Worm (Caenorhabditis elegans) whole organism, L1 larva: Measurements from ENCODE around the gene C50E3.5.

Experiments used
- C34B4.2 ChIP-seq: sonication (generic microtip); optimal IDR thresholded peaks from 2 replicates; lab custom pipeline; 2017; ENCODE audit warnings: mild to moderate bottlenecking, missing genetic modification characterization, missing compliant biosample characterization
- F16B12.6 ChIP-seq: fragments of 150-350 bp; optimal IDR thresholded peaks from 2 replicates; lab custom pipeline; 2014; ENCODE audit warnings: missing biosample characterization, missing genetic modification characterization
- Y116A8C.19 ChIP-seq: sonication (generic microtip); optimal IDR thresholded peaks from 2 replicates; lab custom pipeline; 2016; ENCODE audit warnings: missing compliant biosample characterization, missing genetic modification characterization, borderline replicate concordance
- aha-1 ChIP-seq: fragments of 150-350 bp; optimal IDR thresholded peaks from 2 replicates; lab custom pipeline; 2014; ENCODE audit warnings: missing biosample characterization, missing genetic modification characterization
- alr-1 ChIP-seq: fragments of 200-800 bp; sonication (Bioruptor generic); optimal IDR thresholded peaks from 2 replicates; lab custom pipeline; 2018; ENCODE audit warnings: borderline replicate concordance, mild to moderate bottlenecking, missing genetic modification characterization, missing compliant biosample characterization
- blmp-1 ChIP-seq: fragments of 150-350 bp; optimal IDR thresholded peaks from 2 replicates; lab custom pipeline; 2014; ENCODE audit warnings: missing biosample characterization, missing genetic modification characterization
- ceh-88 ChIP-seq: fragments of 200-800 bp; sonication (Bioruptor generic); IDR thresholded peaks from 2 replicates; pipeline ENCODE4 v1.3.6; 2022; ENCODE audit warnings: missing genetic modification characterization, missing compliant biosample characterization
- ceh-90 ChIP-seq: sonication (generic microtip); optimal IDR thresholded peaks from 2 replicates; lab custom pipeline; 2016; ENCODE audit warnings: missing genetic modification characterization, missing compliant biosample characterization
- elt-2 ChIP-seq: sonication (generic microtip); optimal IDR thresholded peaks from 2 replicates; lab custom pipeline; 2016; ENCODE audit warnings: missing genetic modification characterization, mild to moderate bottlenecking, inconsistent platforms, missing compliant biosample characterization, missing genetic modification reagents
- elt-3 ChIP-seq, 6 experiments: fragments of 150-350 bp in 1 of 6; sonication (generic microtip); optimal IDR thresholded peaks; 2 replicates each; lab custom pipeline; 2017 to 2018; ENCODE audit warnings: missing biosample characterization in 6 of 6, missing genetic modification characterization in 6 of 6, inconsistent platforms in 1 of 6
- fkh-10 ChIP-seq: sonication (generic microtip); optimal IDR thresholded peaks from 2 replicates; lab custom pipeline; 2017; ENCODE audit warnings: missing biosample characterization, missing genetic modification reagents, missing genetic modification characterization
- fkh-4 ChIP-seq: sonication (generic microtip); optimal IDR thresholded peaks from 2 replicates; lab custom pipeline; 2016; ENCODE audit warnings: missing compliant biosample characterization, missing genetic modification characterization, borderline replicate concordance
- fkh-8 ChIP-seq: sonication (generic microtip); optimal IDR thresholded peaks from 2 replicates; lab custom pipeline; 2016; ENCODE audit warnings: mild to moderate bottlenecking, missing genetic modification characterization, missing compliant biosample characterization
- grh-1 ChIP-seq: fragments of 200-800 bp; sonication (Bioruptor generic); IDR thresholded peaks from 2 replicates; pipeline ENCODE4 v1.3.6; 2022; ENCODE audit warnings: missing genetic modification reagents, missing genetic modification characterization, missing compliant biosample characterization
- hlh-17 ChIP-seq: fragments of 200-800 bp; sonication (Bioruptor generic); optimal IDR thresholded peaks from 2 replicates; lab custom pipeline; 2018; ENCODE audit warnings: missing genetic modification characterization, mild to moderate bottlenecking, missing compliant biosample characterization, moderate library complexity, borderline replicate concordance
- hlh-4 ChIP-seq: sonication (generic microtip); optimal IDR thresholded peaks from 2 replicates; lab custom pipeline; 2016; ENCODE audit warnings: mild to moderate bottlenecking, missing genetic modification characterization, missing compliant biosample characterization
- irx-1 ChIP-seq: sonication (generic microtip); optimal IDR thresholded peaks from 2 replicates; lab custom pipeline; 2016; ENCODE audit warnings: missing genetic modification characterization, missing compliant biosample characterization
- lin-13 ChIP-seq: fragments of 150-350 bp; optimal IDR thresholded peaks from 2 replicates; lab custom pipeline; 2014; ENCODE audit warnings: missing biosample characterization, missing genetic modification reagents, missing genetic modification characterization
- lin-14 ChIP-seq: fragments of 200-800 bp; sonication (Bioruptor generic); optimal IDR thresholded peaks from 2 replicates; lab custom pipeline; 2018; ENCODE audit warnings: mild to moderate bottlenecking, missing genetic modification characterization, moderate library complexity, missing compliant biosample characterization
- lin-35 ChIP-seq, 2 experiments: fragments of 150-350 bp; optimal IDR thresholded peaks; 2 replicates each; lab custom pipeline; 2014; ENCODE audit warnings: missing biosample characterization in 2 of 2, missing genetic modification characterization in 2 of 2, missing genetic modification reagents in 2 of 2
- lin-39 ChIP-seq: fragments of 150-350 bp; optimal IDR thresholded peaks from 2 replicates; lab custom pipeline; 2014; ENCODE audit warnings: missing biosample characterization, missing genetic modification reagents, missing genetic modification characterization
- lir-3 ChIP-seq: sonication (generic microtip); optimal IDR thresholded peaks from 2 replicates; lab custom pipeline; 2016; ENCODE audit warnings: mild to moderate bottlenecking, missing genetic modification characterization, moderate library complexity, missing compliant biosample characterization; ENCODE audit not compliant: poor library complexity
- lsy-2 ChIP-seq, 2 experiments: fragments of 150-350 bp; optimal IDR thresholded peaks; 2 replicates each; lab custom pipeline; 2014; ENCODE audit warnings: missing biosample characterization in 2 of 2, missing genetic modification characterization in 2 of 2
- mab-9 ChIP-seq: fragments of 200-800 bp; sonication (Bioruptor generic); IDR thresholded peaks from 2 replicates; pipeline ENCODE4 v1.3.6; 2022; ENCODE audit warnings: missing genetic modification reagents, missing genetic modification characterization, missing compliant biosample characterization
- nhr-11 ChIP-seq: fragments of 150-350 bp; optimal IDR thresholded peaks from 2 replicates; lab custom pipeline; 2014; ENCODE audit warnings: missing biosample characterization, missing genetic modification characterization
- nhr-19 ChIP-seq: fragments of 200-800 bp; sonication (Bioruptor generic); conservative IDR thresholded peaks from 2 replicates; pipeline ENCODE4 v1.3.6; 2022; ENCODE audit warnings: missing genetic modification characterization, missing compliant biosample characterization
- nhr-237 ChIP-seq: fragments of 150-350 bp; optimal IDR thresholded peaks from 2 replicates; lab custom pipeline; 2014; ENCODE audit warnings: missing biosample characterization, missing genetic modification characterization
- nhr-71 ChIP-seq: sonication (generic microtip); optimal IDR thresholded peaks from 2 replicates; lab custom pipeline; 2016; ENCODE audit warnings: mild to moderate bottlenecking, missing genetic modification characterization, moderate library complexity, missing compliant biosample characterization
- nhr-76 ChIP-seq: sonication (generic microtip); optimal IDR thresholded peaks from 2 replicates; lab custom pipeline; 2017; ENCODE audit warnings: missing biosample characterization, missing genetic modification characterization
- nhr-77 ChIP-seq: fragments of 150-350 bp; optimal IDR thresholded peaks from 2 replicates; lab custom pipeline; 2014; ENCODE audit warnings: missing biosample characterization, missing genetic modification characterization
- pqm-1 ChIP-seq: sonication (generic microtip); optimal IDR thresholded peaks from 3 replicates; lab custom pipeline; 2017; ENCODE audit warnings: missing biosample characterization, missing genetic modification characterization
- rnt-1 ChIP-seq: sonication (generic microtip); optimal IDR thresholded peaks from 2 replicates; lab custom pipeline; 2016; ENCODE audit warnings: mild to moderate bottlenecking, missing genetic modification characterization, moderate library complexity, missing compliant biosample characterization
- skn-1 ChIP-seq: fragments of 150-350 bp; optimal IDR thresholded peaks from 2 replicates; lab custom pipeline; 2014; ENCODE audit warnings: missing biosample characterization, missing genetic modification characterization
- sox-4 ChIP-seq: sonication (generic microtip); optimal IDR thresholded peaks from 2 replicates; lab custom pipeline; 2016; ENCODE audit warnings: missing genetic modification characterization, missing compliant biosample characterization
- sup-37 ChIP-seq: fragments of 200-800 bp; sonication (Bioruptor generic); optimal IDR thresholded peaks from 2 replicates; lab custom pipeline; 2018; ENCODE audit warnings: mild to moderate bottlenecking, missing genetic modification characterization, missing compliant biosample characterization
- unc-130 ChIP-seq: fragments of 150-350 bp; optimal IDR thresholded peaks from 2 replicates; lab custom pipeline; 2017; ENCODE audit warnings: missing biosample characterization, missing genetic modification characterization, inconsistent platforms
- unc-30 ChIP-seq: sonication (generic microtip); optimal IDR thresholded peaks from 2 replicates; lab custom pipeline; 2017; ENCODE audit warnings: missing biosample characterization, missing genetic modification characterization
- unc-62 ChIP-seq: fragments of 150-350 bp; optimal IDR thresholded peaks from 2 replicates; lab custom pipeline; 2014; ENCODE audit warnings: missing biosample characterization, missing genetic modification reagents, missing genetic modification characterization
- unc-86 ChIP-seq: sonication (generic microtip); optimal IDR thresholded peaks from 2 replicates; lab custom pipeline; 2016; ENCODE audit warnings: missing genetic modification characterization, missing compliant biosample characterization
- ztf-4 ChIP-seq: fragments of 150-350 bp; optimal IDR thresholded peaks from 2 replicates; lab custom pipeline; 2014; ENCODE audit warnings: missing biosample characterization, missing genetic modification characterization

Gene C50E3.5

ce11 chrV:7580378-7580777 is 7.4 kb upstream of the C50E3.5 start, which contains the start of gene ets-6 (continued):
- TF ChIP-seq sox-4 (tag; lab: Kevin White, UChicago) (no peak), nhr-77 (peak; percentile 60), lin-35 (GFP tag; optimal IDR thresholded peaks at IDR 0.05; lab: Kevin White, UChicago) (peak; percentile 58 to 79), fkh-4 (no peak), nhr-76 (tag; lab: Kevin White, UChicago) (no peak), F16B12.6 (tag; lab: Kevin White, UChicago) (no peak), unc-62 (no peak), nhr-237 (tag; lab: Kevin White, UChicago) (no peak), ceh-90 (tag; lab: Kevin White, UChicago) (no peak), skn-1 (tag; lab: Kevin White, UChicago) (peak; percentile 25), irx-1 (tag; lab: Kevin White, UChicago) (no peak), mab-9 (GFP tag; lab: Robert Waterston, UW) (no peak), sup-37 (GFP tag; lab: Kevin White, UChicago) (no peak), lin-13 (GFP tag; lab: Kevin White, UChicago) (no peak), lir-3 (no peak), unc-86 (tag; lab: Kevin White, UChicago) (peak; percentile 43), nhr-71 (peak; percentile 76), fkh-8 (tag; lab: Kevin White, UChicago) (no peak), hlh-4 (tag; lab: Kevin White, UChicago) (no peak), Y116A8C.19 (no peak), nhr-11 (tag; lab: Kevin White, UChicago) (no peak), C34B4.2 (tag; lab: Kevin White, UChicago) (no peak), unc-130 (tag; lab: Kevin White, UChicago) (no peak), grh-1 (GFP tag; lab: Robert Waterston, UW) (no peak), rnt-1 (peak; percentile 54), lin-39 (tag; lab: Kevin White, UChicago) (peak; percentile 25), pqm-1 (tag; lab: Kevin White, UChicago) (no peak), alr-1 (tag; lab: Kevin White, UChicago) (no peak), blmp-1 (tag; lab: Kevin White, UChicago) (peak; percentile 20), unc-30 (no peak), hlh-17 (GFP tag; lab: Kevin White, UChicago) (no peak), elt-3 (tag; optimal IDR thresholded peaks at IDR 0.05; lab: Kevin White, UChicago) (peak in 2 of 6 experiments; percentile 12 to 34), ceh-88 (GFP tag; lab: Robert Waterston, UW) (no peak), ztf-4 (tag; lab: Kevin White, UChicago) (no peak), aha-1 (tag; lab: Kevin White, UChicago) (no peak)
- TF ChIP-seq, all 84 proteins: peak for 29

- TF ChIP-seq fkh-10 (GFP tag; lab: Kevin White, UChicago) (peak; percentile 49), lin-14 (peak; percentile 7), unc-86 (tag; lab: Kevin White, UChicago) (no peak), nhr-77 (no peak), lsy-2 (tag; optimal IDR thresholded peaks at IDR 0.05; lab: Kevin White, UChicago) (no peak)
Observed at ce11 chrV:7590454-7590853, 2.7 kb downstream of the C50E3.5 start, which contains the start of gene C50E3.6. C50E3.6 (minus strand) TSS chrV:7590554.

- TF ChIP-seq fkh-8 (tag; lab: Kevin White, UChicago) (no peak), elt-2 (tag; lab: Kevin White, UChicago) (no peak), alr-1 (tag; lab: Kevin White, UChicago) (no peak), unc-62 (no peak), nhr-19 (GFP tag; lab: Robert Waterston, UW) (no peak)
Observed at ce11 chrV:7595132-7595531, 7.3 kb downstream of the C50E3.5 start.
